Fruit fly (Drosophila melanogaster) whole organism, embryonic: ENCODE results near the gene CG11723.

Experiments
- Ada2b ChIP-seq: fragments of 200-800 bp; sonication (Bioruptor generic); IDR thresholded peaks from 2 replicates; pipeline ENCODE4 v1.3.6; 2022; ENCODE audit warnings: missing biosample characterization, missing genetic modification characterization
- Bgb ChIP-seq: fragments of 200-800 bp; sonication (Bioruptor generic); IDR thresholded peaks from 2 replicates; pipeline ENCODE4 v1.3.6; 2022; ENCODE audit warnings: missing biosample characterization, missing genetic modification characterization; ENCODE audit not compliant: partially characterized antibody
- Bteb2 ChIP-seq: fragments of 200-800 bp; sonication (Bioruptor generic); optimal IDR thresholded peaks from 2 replicates; lab custom pipeline; 2016; ENCODE audit warnings: missing biosample characterization, missing genetic modification characterization
- CG10366 ChIP-seq: fragments of 200-800 bp; sonication (Bioruptor generic); IDR thresholded peaks from 2 replicates; pipeline ENCODE4 v1.3.6; 2022; ENCODE audit warnings: missing biosample characterization, missing genetic modification characterization
- CG10979 ChIP-seq: fragments of 200-800 bp; sonication (Bioruptor generic); optimal IDR thresholded peaks from 2 replicates; lab custom pipeline; 2018; ENCODE audit warnings: missing biosample characterization, mild to moderate bottlenecking, missing genetic modification characterization, moderate library complexity
- CG11093 ChIP-seq: fragments of 200-800 bp; sonication (Bioruptor generic); IDR thresholded peaks from 3 replicates; pipeline ENCODE4 v1.3.6; 2022; ENCODE audit warnings: missing biosample characterization, missing genetic modification characterization
- CG11398 ChIP-seq: fragments of 200-800 bp; sonication (Bioruptor generic); optimal IDR thresholded peaks from 2 replicates; lab custom pipeline; 2016; ENCODE audit warnings: missing biosample characterization, missing genetic modification characterization
- CG12155 ChIP-seq: fragments of 200-800 bp; sonication (Bioruptor generic); optimal IDR thresholded peaks from 3 replicates; lab custom pipeline; 2016; ENCODE audit warnings: missing biosample characterization, missing genetic modification characterization
- CG13424 ChIP-seq: fragments of 200-800 bp; sonication (Bioruptor generic); optimal IDR thresholded peaks from 2 replicates; lab custom pipeline; 2019; ENCODE audit warnings: missing biosample characterization, mild to moderate bottlenecking, missing genetic modification characterization, moderate library complexity
- CG13775 ChIP-seq: fragments of 200-800 bp; sonication (Bioruptor generic); optimal IDR thresholded peaks from 3 replicates; lab custom pipeline; 2017; ENCODE audit warnings: missing biosample characterization, mild to moderate bottlenecking, missing genetic modification characterization
- CG15514 ChIP-seq: fragments of 200-800 bp; sonication (Bioruptor generic); optimal IDR thresholded peaks from 3 replicates; lab custom pipeline; 2017; ENCODE audit warnings: missing biosample characterization, missing genetic modification characterization, mild to moderate bottlenecking, moderate library complexity, missing genetic modification reagents
- CG1602 ChIP-seq: fragments of 200-800 bp; sonication (Bioruptor generic); optimal IDR thresholded peaks from 3 replicates; lab custom pipeline; 2016; ENCODE audit warnings: missing biosample characterization, missing genetic modification characterization
- CG16863 ChIP-seq: fragments of 200-800 bp; sonication (Bioruptor generic); optimal IDR thresholded peaks from 3 replicates; lab custom pipeline; 2016; ENCODE audit warnings: missing biosample characterization, missing genetic modification characterization
- CG18262 ChIP-seq: fragments of 200-800 bp; optimal IDR thresholded peaks from 3 replicates; lab custom pipeline; 2019; ENCODE audit warnings: missing biosample characterization, mild to moderate bottlenecking, missing genetic modification characterization, moderate library complexity
- CG18619 ChIP-seq: fragments of 200-800 bp; sonication (Bioruptor generic); optimal IDR thresholded peaks from 3 replicates; lab custom pipeline; 2017; ENCODE audit warnings: missing biosample characterization, mild to moderate bottlenecking, missing genetic modification characterization
- CG18764 ChIP-seq: fragments of 200-800 bp; sonication (Bioruptor generic); optimal IDR thresholded peaks from 3 replicates; lab custom pipeline; 2016; ENCODE audit warnings: missing biosample characterization, missing genetic modification characterization
- CG2116 ChIP-seq: fragments of 200-800 bp; sonication (Bioruptor generic); optimal IDR thresholded peaks from 3 replicates; lab custom pipeline; 2018; ENCODE audit warnings: missing biosample characterization, mild to moderate bottlenecking, missing genetic modification characterization
- CG2199 ChIP-seq: fragments of 200-800 bp; sonication (Bioruptor generic); IDR thresholded peaks from 3 replicates; pipeline ENCODE4 v1.3.6; 2022; ENCODE audit warnings: missing biosample characterization, missing genetic modification characterization
- CG2712 ChIP-seq: fragments of 200-800 bp; optimal IDR thresholded peaks from 3 replicates; lab custom pipeline; 2019; ENCODE audit warnings: missing biosample characterization, mild to moderate bottlenecking, missing genetic modification characterization, moderate library complexity
- CG30403 ChIP-seq: fragments of 200-800 bp; sonication (Bioruptor generic); optimal IDR thresholded peaks from 3 replicates; lab custom pipeline; 2016; ENCODE audit warnings: missing biosample characterization, missing genetic modification characterization
- CG31365 ChIP-seq: fragments of 200-800 bp; sonication (Bioruptor generic); optimal IDR thresholded peaks from 2 replicates; lab custom pipeline; 2018; ENCODE audit warnings: missing biosample characterization, mild to moderate bottlenecking, missing genetic modification characterization
- CG32767 ChIP-seq: fragments of 200-800 bp; sonication (Bioruptor generic); IDR thresholded peaks from 2 replicates; pipeline ENCODE4 v1.3.6; 2022; ENCODE audit warnings: missing biosample characterization, missing genetic modification characterization
- CG33213 ChIP-seq: fragments of 200-800 bp; sonication (Bioruptor generic); optimal IDR thresholded peaks from 3 replicates; lab custom pipeline; 2016; ENCODE audit warnings: missing biosample characterization, missing genetic modification characterization
- CG3726 ChIP-seq: fragments of 200-800 bp; sonication (Bioruptor generic); IDR thresholded peaks from 3 replicates; pipeline ENCODE4, ENCODE4 v1.3.6; 2022; ENCODE audit warnings: missing biosample characterization, missing genetic modification characterization
- CG6765 ChIP-seq: fragments of 200-800 bp; sonication (Bioruptor generic); optimal IDR thresholded peaks from 3 replicates; lab custom pipeline; 2017; ENCODE audit warnings: missing biosample characterization, mild to moderate bottlenecking, missing genetic modification characterization
- CG7357 ChIP-seq: fragments of 200-800 bp; sonication (Bioruptor generic); IDR thresholded peaks from 3 replicates; pipeline ENCODE4 v1.3.6; 2022; ENCODE audit warnings: missing biosample characterization, missing genetic modification characterization
- Dref ChIP-seq: fragments of 200-800 bp; sonication (Bioruptor generic); IDR thresholded peaks from 2 replicates; pipeline ENCODE4 v1.3.6; 2022; ENCODE audit warnings: missing biosample characterization, missing genetic modification characterization
- Gsc ChIP-seq: fragments of 200-800 bp; sonication (Bioruptor generic); IDR thresholded peaks from 2 replicates; pipeline ENCODE4 v1.3.6; 2022; ENCODE audit warnings: missing biosample characterization, missing genetic modification characterization
- Hr3 ChIP-seq: fragments of 200-800 bp; sonication (Bioruptor generic); optimal IDR thresholded peaks from 3 replicates; lab custom pipeline; 2016; ENCODE audit warnings: missing biosample characterization, missing genetic modification characterization
- Mad ChIP-seq: fragments of 200-800 bp; sonication (Bioruptor generic); optimal IDR thresholded peaks from 2 replicates; lab custom pipeline; 2016; ENCODE audit warnings: missing biosample characterization, missing genetic modification characterization
- Oaz ChIP-seq: fragments of 200-800 bp; sonication (Bioruptor generic); IDR thresholded peaks from 2 replicates; pipeline ENCODE4 v1.3.6; 2022; ENCODE audit warnings: missing biosample characterization, missing genetic modification characterization
- PHDP ChIP-seq: fragments of 200-800 bp; sonication (Bioruptor generic); optimal IDR thresholded peaks from 3 replicates; lab custom pipeline; 2018; ENCODE audit warnings: missing biosample characterization, mild to moderate bottlenecking, missing genetic modification characterization, moderate library complexity
- Usf ChIP-seq: fragments of 200-800 bp; sonication (Bioruptor generic); optimal IDR thresholded peaks from 2 replicates; lab custom pipeline; 2017; ENCODE audit warnings: missing genotype, missing biosample characterization, missing genetic modification characterization
- al ChIP-seq: fragments of 200-800 bp; sonication (Bioruptor generic); IDR thresholded peaks from 2 replicates; pipeline ENCODE4 v1.3.6; 2022; ENCODE audit warnings: missing biosample characterization, missing genetic modification characterization
- ase ChIP-seq: fragments of 200-800 bp; sonication (Bioruptor generic); IDR thresholded peaks from 3 replicates; pipeline ENCODE4 v1.3.6; 2022; ENCODE audit warnings: missing biosample characterization, missing genetic modification characterization
- chn ChIP-seq: fragments of 200-800 bp; sonication (Bioruptor generic); optimal IDR thresholded peaks from 2 replicates; lab custom pipeline; 2016; ENCODE audit warnings: missing biosample characterization, missing genetic modification characterization
- ci ChIP-seq: fragments of 200-800 bp; sonication (Bioruptor generic); IDR thresholded peaks from 3 replicates; pipeline ENCODE4 v1.3.6; 2022; ENCODE audit warnings: missing biosample characterization, missing genetic modification characterization
- dimm ChIP-seq: fragments of 200-800 bp; sonication (Bioruptor generic); IDR thresholded peaks from 2 replicates; pipeline ENCODE4 v1.3.6; 2022; ENCODE audit warnings: missing biosample characterization, missing genetic modification characterization
- dmrt99B ChIP-seq: fragments of 200-800 bp; sonication (Bioruptor generic); optimal IDR thresholded peaks from 2 replicates; lab custom pipeline; 2018; ENCODE audit warnings: missing biosample characterization, mild to moderate bottlenecking, missing genetic modification characterization, moderate library complexity
- dpn ChIP-seq, 2 experiments: fragments of 200-800 bp; sonication (Bioruptor generic); optimal IDR thresholded peaks; 3 replicates each; lab custom pipeline; 2016; ENCODE audit warnings: missing biosample characterization in 2 of 2, missing genetic modification characterization in 2 of 2
- ewg ChIP-seq: fragments of 200-800 bp; sonication (Bioruptor generic); optimal IDR thresholded peaks from 3 replicates; lab custom pipeline; 2017; ENCODE audit warnings: mild to moderate bottlenecking, missing biosample characterization, missing genetic modification reagents, missing genetic modification characterization
- gt ChIP-seq: fragments of 200-800 bp; sonication (Bioruptor generic); IDR thresholded peaks from 2 replicates; pipeline ENCODE4 v1.3.6; 2022; ENCODE audit warnings: missing biosample characterization, missing genetic modification characterization
- kay ChIP-seq: fragments of 200-800 bp; sonication (Bioruptor generic); optimal IDR thresholded peaks from 2 replicates; lab custom pipeline; 2016; ENCODE audit warnings: missing biosample characterization, missing genetic modification characterization
- kni ChIP-seq: fragments of 200-800 bp; sonication (Bioruptor generic); optimal IDR thresholded peaks from 3 replicates; lab custom pipeline; 2017; ENCODE audit warnings: mild to moderate bottlenecking, missing biosample characterization, missing genetic modification reagents, missing genetic modification characterization
- lola ChIP-seq, 3 experiments: fragments of >200 bp in 2 of 3; fragments of 200-800 bp in 1 of 3; sonication (Bioruptor generic) in 1 of 3; optimal IDR thresholded peaks; 2 replicates each; lab custom pipeline; 2017 to 2019; ENCODE audit warnings: missing biosample characterization in 3 of 3, missing genetic modification characterization in 3 of 3, mild to moderate bottlenecking in 1 of 3, moderate library complexity in 1 of 3
- nom ChIP-seq: fragments of 200-800 bp; sonication (Bioruptor generic); optimal IDR thresholded peaks from 2 replicates; lab custom pipeline; 2017; ENCODE audit warnings: missing biosample characterization, missing genetic modification characterization, mild to moderate bottlenecking, moderate library complexity, missing genetic modification reagents
- p53 ChIP-seq: fragments of 200-800 bp; sonication (Bioruptor generic); optimal IDR thresholded peaks from 2 replicates; lab custom pipeline; 2016; ENCODE audit warnings: missing biosample characterization, missing genetic modification characterization
- sima ChIP-seq: fragments of 200-800 bp; sonication (Bioruptor generic); optimal IDR thresholded peaks from 2 replicates; lab custom pipeline; 2016; ENCODE audit warnings: missing biosample characterization, missing genetic modification characterization
- sug ChIP-seq: fragments of 200-800 bp; optimal IDR thresholded peaks from 2 replicates; lab custom pipeline; 2019; ENCODE audit warnings: missing biosample characterization, mild to moderate bottlenecking, missing genetic modification characterization, moderate library complexity
- zfh1 ChIP-seq: fragments of 200-800 bp; sonication (Bioruptor generic); IDR thresholded peaks from 3 replicates; pipeline ENCODE4 v1.3.6; 2022; ENCODE audit warnings: missing biosample characterization, missing genetic modification characterization

CG11723 gene

DNA sequence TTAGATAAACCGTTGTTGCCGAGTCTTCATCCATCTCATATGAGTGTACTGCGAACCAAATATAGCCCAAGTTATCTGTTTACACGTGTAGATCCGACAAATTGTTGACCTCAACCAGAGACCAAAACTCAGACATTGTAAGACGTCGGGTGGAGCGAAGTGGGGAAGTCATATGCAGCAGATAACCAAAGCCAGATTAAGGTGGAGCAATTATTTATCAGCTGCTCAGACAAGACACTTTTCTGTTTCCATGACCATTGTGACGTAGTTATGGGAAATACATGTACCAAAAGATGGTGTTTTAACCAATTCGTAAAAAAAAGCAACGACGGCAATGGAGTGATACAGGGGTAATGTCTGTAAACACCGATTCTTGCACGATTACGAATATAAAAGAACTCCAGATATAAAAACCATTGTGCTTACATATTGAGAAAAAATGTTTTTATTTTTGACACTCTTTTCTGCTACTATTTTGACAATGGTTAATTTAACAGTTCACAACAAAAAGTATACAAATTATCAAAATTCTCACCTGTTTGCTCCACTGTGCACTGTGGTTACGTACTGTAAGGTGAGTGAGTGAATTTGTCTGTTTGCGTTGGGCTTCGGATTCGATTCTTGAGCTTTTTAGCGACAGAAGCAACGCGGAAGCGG is 30.4 kb upstream of the CG11723 start (continued):
- TF ChIP-seq ci (no peak), ase (GFP tag; lab: Robert Waterston, UW) (no peak), CG18262 (peak; percentile 37), CG18619 (GFP tag; lab: Kevin White, UChicago) (peak; percentile 39), al (GFP tag; lab: Robert Waterston, UW) (peak; percentile 55), kni (GFP tag; lab: Kevin White, UChicago) (no peak), chn (GFP tag; lab: Kevin White, UChicago) (no peak), Hr3 (GFP tag; lab: Kevin White, UChicago) (no peak), CG32767 (0 out of 2 replicates have a peak, but pooled peaks have one; percentile 20), Usf (GFP tag; lab: Kevin White, UChicago) (no peak), ewg (GFP tag; lab: Kevin White, UChicago) (peak; percentile 17), Gsc (no peak), CG31365 (tag; lab: Kevin White, UChicago) (no peak), CG12155 (GFP tag; lab: Kevin White, UChicago) (peak; percentile 42), CG33213 (GFP tag; lab: Kevin White, UChicago) (no peak), CG2116 (no peak), CG1602 (peak; percentile 39), CG18764 (GFP tag; lab: Kevin White, UChicago) (peak; percentile 21), Mad (no peak), CG7357 (GFP tag; lab: Robert Waterston, UW) (no peak), dmrt99B (peak; percentile 34), CG10366 (GFP tag; lab: Robert Waterston, UW) (no peak; the same call in 1 of the 2 replicates), Bteb2 (GFP tag; lab: Kevin White, UChicago) (no peak), PHDP (tag; lab: Kevin White, UChicago) (peak; percentile 50), CG11398 (GFP tag; lab: Kevin White, UChicago) (no peak), Ada2b (peak; percentile 61), CG11093 (GFP tag; lab: Robert Waterston, UW) (peak; percentile 14; the same call in 1 of the 3 replicates), Dref (GFP tag; lab: Robert Waterston, UW) (no peak), CG3726 (GFP tag; lab: Robert Waterston, UW) (0 out of 3 replicates have a peak, but pooled peaks have one; percentile 8), dpn (GFP tag; optimal IDR thresholded peaks at IDR 0.05; lab: Kevin White, UChicago) (peak; percentile 30 to 42), CG30403 (GFP tag; lab: Kevin White, UChicago) (peak; percentile 56), CG2712 (tag; lab: Kevin White, UChicago) (peak; percentile 8), CG10979 (peak; percentile 5), CG13775 (GFP tag; lab: Kevin White, UChicago) (peak; percentile 28), dimm (GFP tag; lab: Robert Waterston, UW) (no peak), sug (tag; lab: Kevin White, UChicago) (no peak), gt (GFP tag; lab: Robert Waterston, UW) (no peak), sima (GFP tag; lab: Kevin White, UChicago) (no peak), nom (GFP tag; lab: Kevin White, UChicago) (no peak), CG6765 (GFP tag; lab: Kevin White, UChicago) (no peak), Oaz (GFP tag; lab: Robert Waterston, UW) (no peak), CG13424 (tag; lab: Kevin White, UChicago) (peak; percentile 20), CG15514 (GFP tag; lab: Kevin White, UChicago) (peak; percentile 30), p53 (GFP tag; lab: Kevin White, UChicago) (peak; percentile 21), CG2199 (GFP tag; lab: Robert Waterston, UW) (no peak), lola (GFP tag; optimal IDR thresholded peaks at IDR 0.05; lab: Kevin White, UChicago) (peak in 1 of 3 experiments; percentile 5), kay (no peak), zfh1 (GFP tag; lab: Robert Waterston, UW) (peak; percentile 49; the same call in 1 of the 3 replicates), Bgb (GFP tag; lab: Robert Waterston, UW) (no peak), CG16863 (GFP tag; lab: Kevin White, UChicago) (peak; percentile 61)
